Worm (Caenorhabditis elegans): Measurements from ENCODE around the gene F38H4.5.

DNA sequence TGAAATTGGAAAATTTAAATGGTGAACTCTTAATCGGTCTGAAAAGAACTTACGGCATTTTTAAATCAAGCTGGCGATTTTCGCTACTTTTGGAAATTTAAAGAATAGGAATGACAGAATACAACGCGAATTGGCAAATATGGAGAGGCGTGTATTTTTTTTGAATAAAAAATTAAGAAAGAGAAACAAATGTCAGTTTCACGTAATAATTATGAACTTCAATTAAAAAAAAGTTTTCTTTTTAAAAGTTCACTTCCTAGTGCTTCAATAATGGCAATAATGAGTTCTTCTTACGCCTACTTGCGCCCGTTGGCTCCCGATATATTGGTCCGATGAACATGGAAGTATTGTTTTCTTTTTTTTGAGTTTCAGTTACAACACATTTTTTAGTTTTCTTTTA is 25.7 kb downstream of the F38H4.5 start, which contains the start of gene pph-2:
- no peak for TF ChIP-seq sea-2 (GFP tag; IDR thresholded peaks at IDR 0.05)
- TF ChIP-seq B0261.1 (tag; optimal IDR thresholded peaks at IDR 0.05) = no peak

Data from whole organism, young adult.